Worm (Caenorhabditis elegans) whole organism, L4 larva: ENCODE data around the gene F54H12.5.

Experiments used
- F10B5.3 ChIP-seq: sonication (generic microtip); optimal IDR thresholded peaks from 2 replicates; lab custom pipeline; 2016; ENCODE audit warnings: mild to moderate bottlenecking, missing genetic modification characterization, missing compliant biosample characterization
- F49E8.2 ChIP-seq: sonication (generic microtip); optimal IDR thresholded peaks from 2 replicates; lab custom pipeline; 2016; ENCODE audit warnings: missing compliant biosample characterization, mild to moderate bottlenecking, missing genetic modification characterization, borderline replicate concordance
- Y105C5A.15 ChIP-seq: fragments of 200-800 bp; sonication (Bioruptor generic); IDR thresholded peaks from 2 replicates; pipeline ENCODE4 v1.3.6; 2022; ENCODE audit warnings: missing genetic modification characterization, missing compliant biosample characterization
- Y48G9A.11 ChIP-seq: fragments of 200-800 bp; sonication (Bioruptor generic); IDR thresholded peaks from 2 replicates; pipeline ENCODE4 v1.3.6; 2022; ENCODE audit warnings: missing genetic modification reagents, missing genetic modification characterization, missing compliant biosample characterization
- aha-1 ChIP-seq: fragments of 150-350 bp; peaks from one replicate; lab custom pipeline; 2014; ENCODE audit warnings: missing biosample characterization, missing genetic modification characterization
- ama-1 ChIP-seq: fragments of 150-350 bp; optimal IDR thresholded peaks from 2 replicates; lab custom pipeline; 2014; ENCODE audit warnings: inconsistent platforms, mixed read lengths
- attf-4 ChIP-seq: sonication (generic microtip); optimal IDR thresholded peaks from 3 replicates; lab custom pipeline; 2017; ENCODE audit warnings: missing biosample characterization, missing genetic modification characterization
- ceh-44 ChIP-seq: fragments of 200-800 bp; sonication (Bioruptor generic); IDR thresholded peaks from 2 replicates; pipeline ENCODE4 v1.3.6; 2022; ENCODE audit warnings: missing genetic modification reagents, missing genetic modification characterization, missing compliant biosample characterization
- ces-1 ChIP-seq: fragments of 150-350 bp; sonication (generic microtip); optimal IDR thresholded peaks from 4 replicates; lab custom pipeline; 2014; ENCODE audit warnings: missing biosample characterization, missing genetic modification reagents, missing genetic modification characterization
- cey-2 ChIP-seq: sonication (generic microtip); optimal IDR thresholded peaks from 3 replicates; lab custom pipeline; 2017; ENCODE audit warnings: missing genetic modification characterization, mild to moderate bottlenecking, missing compliant biosample characterization, antibody characterized with exemption, borderline replicate concordance; ENCODE audit not compliant: insufficient read depth
- ctbp-1 ChIP-seq: fragments of 200-800 bp; sonication (Bioruptor generic); IDR thresholded peaks from 2 replicates; pipeline ENCODE4 v1.3.6; 2022; ENCODE audit warnings: missing genetic modification reagents, missing genetic modification characterization, missing compliant biosample characterization
- daf-12 ChIP-seq: fragments of 150-350 bp; optimal IDR thresholded peaks from 2 replicates; lab custom pipeline; 2014; ENCODE audit warnings: missing biosample characterization, missing genetic modification reagents, missing genetic modification characterization
- daf-16 ChIP-seq, 3 experiments: sonication (generic microtip); optimal IDR thresholded peaks; 2 replicates each; lab custom pipeline; 2016 to 2017; ENCODE audit warnings: missing genetic modification characterization in 3 of 3, missing genetic modification reagents in 3 of 3, mild to moderate bottlenecking in 2 of 3, missing compliant biosample characterization in 2 of 3, missing biosample characterization in 1 of 3, moderate library complexity in 1 of 3
- dmd-6 ChIP-seq: fragments of 200-800 bp; sonication (Bioruptor generic); IDR thresholded peaks from 2 replicates; pipeline ENCODE4 v1.3.6; 2022; ENCODE audit warnings: missing genetic modification reagents, missing genetic modification characterization, missing compliant biosample characterization
- dmd-8 ChIP-seq: fragments of 200-800 bp; sonication (Bioruptor generic); IDR thresholded peaks from 2 replicates; pipeline ENCODE4 v1.3.6; 2022; ENCODE audit warnings: missing genetic modification characterization, missing compliant biosample characterization
- dmd-9 ChIP-seq: fragments of 200-800 bp; sonication (Bioruptor generic); IDR thresholded peaks from 2 replicates; pipeline ENCODE4 v1.3.6; 2022; ENCODE audit warnings: missing genetic modification reagents, missing genetic modification characterization, missing compliant biosample characterization
- duxl-1 ChIP-seq: sonication (generic microtip); optimal IDR thresholded peaks from 2 replicates; lab custom pipeline; 2016; ENCODE audit warnings: mild to moderate bottlenecking, missing genetic modification characterization, moderate library complexity, missing compliant biosample characterization; ENCODE audit not compliant: poor library complexity
- dve-1 ChIP-seq: sonication (generic microtip); optimal IDR thresholded peaks from 2 replicates; lab custom pipeline; 2017; ENCODE audit warnings: antibody characterized with exemption, mild to moderate bottlenecking, missing genetic modification characterization, missing compliant biosample characterization; ENCODE audit not compliant: insufficient read depth
- fkh-10 ChIP-seq: fragments of 150-350 bp; optimal IDR thresholded peaks from 2 replicates; lab custom pipeline; 2014; ENCODE audit warnings: missing biosample characterization, missing genetic modification reagents, missing genetic modification characterization
- hlh-11 ChIP-seq: fragments of 200-800 bp; sonication (Bioruptor generic); optimal IDR thresholded peaks from 2 replicates; lab custom pipeline; 2018; ENCODE audit warnings: mild to moderate bottlenecking, missing genetic modification characterization, missing compliant biosample characterization
- hmg-1.1 ChIP-seq: fragments of 200-800 bp; sonication (Bioruptor generic); IDR thresholded peaks from 2 replicates; pipeline ENCODE4 v1.3.6; 2022; ENCODE audit warnings: missing genetic modification reagents, missing genetic modification characterization, missing compliant biosample characterization
- lim-7 ChIP-seq: fragments of 200-800 bp; sonication (Bioruptor generic); IDR thresholded peaks from 2 replicates; pipeline ENCODE4 v1.3.6; 2022; ENCODE audit warnings: missing genetic modification characterization, missing compliant biosample characterization
- lin-13 ChIP-seq: fragments of 150-350 bp; optimal IDR thresholded peaks from 2 replicates; lab custom pipeline; 2014; ENCODE audit warnings: missing biosample characterization, missing genetic modification reagents, missing genetic modification characterization
- lir-3 ChIP-seq: sonication (generic microtip); optimal IDR thresholded peaks from 2 replicates; lab custom pipeline; 2016; ENCODE audit warnings: mild to moderate bottlenecking, missing genetic modification characterization, missing compliant biosample characterization
- madf-9 ChIP-seq: fragments of 200-800 bp; sonication (Bioruptor generic); conservative IDR thresholded peaks from 2 replicates; pipeline ENCODE4 v1.3.6; 2022; ENCODE audit warnings: missing genetic modification reagents, missing genetic modification characterization, missing compliant biosample characterization
- mep-1 ChIP-seq: fragments of 150-350 bp; sonication (generic microtip); optimal IDR thresholded peaks from 3 replicates; lab custom pipeline; 2014; ENCODE audit warnings: missing biosample characterization, missing genetic modification characterization
- nhr-41 ChIP-seq: fragments of 200-800 bp; sonication (Bioruptor generic); IDR thresholded peaks from 2 replicates; pipeline ENCODE4 v1.3.6; 2022; ENCODE audit warnings: missing genetic modification reagents, missing genetic modification characterization, missing compliant biosample characterization
- php-3 ChIP-seq: fragments of 200-800 bp; sonication (Bioruptor generic); IDR thresholded peaks from 2 replicates; pipeline ENCODE4 v1.3.6; 2022; ENCODE audit warnings: missing genetic modification reagents, missing genetic modification characterization, missing compliant biosample characterization
- pqm-1 ChIP-seq: sonication (generic microtip); optimal IDR thresholded peaks from 2 replicates; lab custom pipeline; 2017; ENCODE audit warnings: missing biosample characterization, missing genetic modification characterization
- sdz-12 ChIP-seq: fragments of 200-800 bp; sonication (Bioruptor generic); optimal IDR thresholded peaks from 2 replicates; lab custom pipeline; 2018; ENCODE audit warnings: mild to moderate bottlenecking, missing genetic modification characterization, missing compliant biosample characterization
- set-16 ChIP-seq: fragments of 200-800 bp; sonication (Bioruptor generic); IDR thresholded peaks from 2 replicates; pipeline ENCODE4 v1.3.6; 2022; ENCODE audit warnings: missing genetic modification reagents, missing genetic modification characterization, missing compliant biosample characterization
- skn-1 ChIP-seq: fragments of 150-350 bp; optimal IDR thresholded peaks from 2 replicates; lab custom pipeline; 2014; ENCODE audit warnings: missing biosample characterization, missing genetic modification characterization
- tra-1 ChIP-seq: fragments of 200-800 bp; sonication (Bioruptor generic); IDR thresholded peaks from 2 replicates; pipeline ENCODE4 v1.3.6; 2022; ENCODE audit warnings: missing genetic modification reagents, missing genetic modification characterization, missing compliant biosample characterization
- zag-1 ChIP-seq: fragments of 150-350 bp; optimal IDR thresholded peaks from 2 replicates; lab custom pipeline; 2014; ENCODE audit warnings: missing biosample characterization, missing genetic modification characterization
- zfp-2 ChIP-seq: sonication (generic microtip); optimal IDR thresholded peaks from 2 replicates; lab custom pipeline; 2016; ENCODE audit warnings: mild to moderate bottlenecking, missing genetic modification characterization, missing compliant biosample characterization
- zip-11 ChIP-seq: fragments of 200-800 bp; sonication (Bioruptor generic); IDR thresholded peaks from 2 replicates; pipeline ENCODE4 v1.3.6; 2022; ENCODE audit warnings: missing genetic modification characterization, missing compliant biosample characterization
- ztf-7 ChIP-seq: fragments of 150-350 bp; optimal IDR thresholded peaks from 2 replicates; lab custom pipeline; 2014; ENCODE audit warnings: missing biosample characterization, missing genetic modification characterization

F54H12.5 gene

ce11 chrIII:7950447-7950846, 21.5 kb downstream of the F54H12.5 start:
- TF ChIP-seq aha-1 (tag; lab: Kevin White, UChicago) (peak; percentile 92), zip-11 (GFP tag; lab: Robert Waterston, UW) (no peak)

DNA sequence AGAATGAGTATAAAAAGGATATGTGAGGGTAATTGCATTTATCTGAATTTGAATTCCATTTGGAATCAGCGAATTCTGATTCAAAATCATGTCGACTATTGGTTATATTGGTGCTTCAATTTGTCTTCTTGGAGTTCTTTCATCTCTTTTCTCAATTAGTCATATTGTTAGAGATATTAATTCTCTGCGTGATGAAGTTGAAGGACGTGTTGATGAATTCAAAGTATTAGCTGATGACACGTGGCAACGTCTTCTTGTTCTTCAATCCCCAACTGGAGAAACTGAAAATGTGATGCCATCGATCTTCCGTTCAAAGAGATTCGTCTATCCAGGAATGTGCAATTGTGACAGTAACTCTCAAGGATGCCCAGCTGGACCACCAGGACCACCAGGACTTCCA, 23.2 kb downstream of the F54H12.5 start, which contains the start of gene col-90:
Gene col-90, plus strand, starts transcription at position 37 of the 400 bp plus-strand sequence.
- TF ChIP-seq Y48G9A.11 (no peak), set-16 (no peak), zag-1 (tag; lab: Kevin White, UChicago) (no peak), attf-4 (tag; lab: Kevin White, UChicago) (no peak), madf-9 (GFP tag; lab: Robert Waterston, UW) (no peak), ama-1 (lab: Kevin White, UChicago) (peak; percentile 1), lir-3 (no peak), Y105C5A.15 (GFP tag; lab: Robert Waterston, UW) (no peak), aha-1 (tag; lab: Kevin White, UChicago) (peak; percentile 75), duxl-1 (tag; lab: Kevin White, UChicago) (no peak), ctbp-1 (GFP tag; lab: Robert Waterston, UW) (no peak), fkh-10 (no peak), dmd-6 (GFP tag; lab: Robert Waterston, UW) (no peak), lim-7 (GFP tag; lab: Robert Waterston, UW) (no peak), hlh-11 (tag; lab: Kevin White, UChicago) (no peak)

DNA sequence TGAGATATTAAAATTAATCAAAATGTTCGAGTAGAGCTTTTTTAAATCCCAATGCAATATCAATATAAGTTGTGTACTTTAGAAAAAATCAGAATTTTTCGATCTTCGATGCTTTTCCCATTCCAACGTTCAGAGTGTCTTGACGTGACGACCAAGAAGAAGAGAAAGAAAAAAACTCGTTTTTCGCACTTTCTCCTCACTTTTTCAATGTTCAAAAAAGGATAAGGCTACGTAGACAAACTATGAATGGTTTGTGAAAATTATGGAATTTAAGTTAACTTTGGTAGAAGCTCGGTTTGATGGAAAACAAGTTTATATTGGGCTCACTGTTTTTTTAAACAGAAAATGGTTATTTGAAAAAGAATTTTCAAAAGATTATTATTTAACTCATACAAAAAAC, 24.3 kb downstream of the F54H12.5 start:
- TF ChIP-seq dmd-9 (GFP tag; lab: Robert Waterston, UW) = no peak
- TF ChIP-seq mep-1 (tag; lab: Kevin White, UChicago) = no peak
- TF ChIP-seq F49E8.2 (tag; lab: Kevin White, UChicago) = no peak
- no peak for TF ChIP-seq zfp-2

- TF ChIP-seq skn-1 (no peak), pqm-1 (tag; lab: Kevin White, UChicago) (peak; percentile 21), lin-13 (GFP tag; lab: Kevin White, UChicago) (no peak), daf-16 (GFP tag; optimal IDR thresholded peaks at IDR 0.05; lab: Kevin White, UChicago) (no peak), daf-16 (tag; optimal IDR thresholded peaks at IDR 0.05; lab: Kevin White, UChicago) (peak; percentile 81), sdz-12 (GFP tag; lab: Kevin White, UChicago) (no peak), dmd-6 (GFP tag; lab: Robert Waterston, UW) (no peak), ztf-7 (tag; lab: Kevin White, UChicago) (peak; percentile 89), dve-1 (peak; percentile 47), mep-1 (tag; lab: Kevin White, UChicago) (peak; percentile 40)
Measured at ce11 chrIII:7946968-7947491, 24.9 kb downstream of the F54H12.5 start, which contains the start of gene gsto-1. Gene gsto-1, minus strand, starts transcription at chrIII:7947018.

ce11 chrIII:7941417-7941816, 30.5 kb downstream of the F54H12.5 start, which contains the start of gene kle-2:
Gene kle-2, plus strand, starts transcription at chrIII:7941717.
- TF ChIP-seq aha-1 (tag; lab: Kevin White, UChicago) (no peak), ztf-7 (tag; lab: Kevin White, UChicago) (no peak), hmg-1.1 (GFP tag; lab: Robert Waterston, UW) (no peak), dmd-8 (GFP tag; lab: Robert Waterston, UW) (no peak), cey-2 (no peak), mep-1 (tag; lab: Kevin White, UChicago) (no peak), tra-1 (GFP tag; lab: Robert Waterston, UW) (no peak), daf-12 (tag; lab: Kevin White, UChicago) (no peak), ama-1 (lab: Kevin White, UChicago) (no peak), nhr-41 (GFP tag; lab: Robert Waterston, UW) (no peak), php-3 (GFP tag; lab: Robert Waterston, UW) (no peak), ctbp-1 (GFP tag; lab: Robert Waterston, UW) (no peak), ces-1 (GFP tag; lab: Kevin White, UChicago) (no peak), F10B5.3 (no peak), lin-13 (GFP tag; lab: Kevin White, UChicago) (no peak), dmd-6 (GFP tag; lab: Robert Waterston, UW) (no peak), ceh-44 (no peak), daf-16 (GFP tag; optimal IDR thresholded peaks at IDR 0.05; lab: Kevin White, UChicago) (no peak), daf-16 (tag; optimal IDR thresholded peaks at IDR 0.05; lab: Kevin White, UChicago) (no peak)
